Worm (Caenorhabditis elegans) whole organism, L1 larva: ENCODE data around the gene pha-1.

Source experiments
- C04F5.9 ChIP-seq: sonication (generic microtip); optimal IDR thresholded peaks from 2 replicates; lab custom pipeline; 2016; ENCODE audit warnings: missing genetic modification characterization, missing compliant biosample characterization
- C34B4.2 ChIP-seq: sonication (generic microtip); optimal IDR thresholded peaks from 2 replicates; lab custom pipeline; 2017; ENCODE audit warnings: mild to moderate bottlenecking, missing genetic modification characterization, missing compliant biosample characterization
- Y116A8C.19 ChIP-seq: sonication (generic microtip); optimal IDR thresholded peaks from 2 replicates; lab custom pipeline; 2016; ENCODE audit warnings: missing compliant biosample characterization, missing genetic modification characterization, borderline replicate concordance
- alr-1 ChIP-seq: fragments of 200-800 bp; sonication (Bioruptor generic); optimal IDR thresholded peaks from 2 replicates; lab custom pipeline; 2018; ENCODE audit warnings: borderline replicate concordance, mild to moderate bottlenecking, missing genetic modification characterization, missing compliant biosample characterization
- aly-2 ChIP-seq: fragments of 150-350 bp; optimal IDR thresholded peaks from 2 replicates; lab custom pipeline; 2014; ENCODE audit warnings: missing biosample characterization, missing genetic modification characterization
- ceh-63 ChIP-seq: fragments of 200-800 bp; sonication (Bioruptor generic); optimal IDR thresholded peaks from 2 replicates; lab custom pipeline; 2018; ENCODE audit warnings: mild to moderate bottlenecking, missing genetic modification characterization, missing compliant biosample characterization
- ceh-8 ChIP-seq: fragments of 200-800 bp; sonication (Bioruptor generic); optimal IDR thresholded peaks from 2 replicates; lab custom pipeline; 2018; ENCODE audit warnings: mild to moderate bottlenecking, missing genetic modification characterization, moderate library complexity, missing compliant biosample characterization
- ceh-88 ChIP-seq: fragments of 200-800 bp; sonication (Bioruptor generic); IDR thresholded peaks from 2 replicates; pipeline ENCODE4 v1.3.6; 2022; ENCODE audit warnings: missing genetic modification characterization, missing compliant biosample characterization
- ceh-90 ChIP-seq: sonication (generic microtip); optimal IDR thresholded peaks from 2 replicates; lab custom pipeline; 2016; ENCODE audit warnings: missing genetic modification characterization, missing compliant biosample characterization
- dsc-1 ChIP-seq: sonication (generic microtip); optimal IDR thresholded peaks from 2 replicates; lab custom pipeline; 2016; ENCODE audit warnings: mild to moderate bottlenecking, missing genetic modification characterization, missing compliant biosample characterization
- efl-3 ChIP-seq: fragments of 200-800 bp; sonication (Bioruptor generic); optimal IDR thresholded peaks from 2 replicates; lab custom pipeline; 2018; ENCODE audit warnings: mild to moderate bottlenecking, missing genetic modification characterization, missing compliant biosample characterization
- egl-13 ChIP-seq: sonication (generic microtip); optimal IDR thresholded peaks from 2 replicates; lab custom pipeline; 2016; ENCODE audit warnings: missing genotype, missing genetic modification reagents, missing genetic modification characterization, missing compliant biosample characterization
- egl-27 ChIP-seq, 2 experiments: fragments of 150-350 bp in 1 of 2; sonication (generic microtip); optimal IDR thresholded peaks; 3 replicates each; lab custom pipeline; 2017 to 2018; ENCODE audit warnings: missing biosample characterization in 2 of 2, missing genetic modification characterization in 2 of 2, missing genetic modification reagents in 2 of 2
- elt-2 ChIP-seq: sonication (generic microtip); optimal IDR thresholded peaks from 2 replicates; lab custom pipeline; 2016; ENCODE audit warnings: missing genetic modification characterization, mild to moderate bottlenecking, inconsistent platforms, missing compliant biosample characterization, missing genetic modification reagents
- elt-3 ChIP-seq, 6 experiments: fragments of 150-350 bp in 1 of 6; sonication (generic microtip); optimal IDR thresholded peaks; 2 replicates each; lab custom pipeline; 2017 to 2018; ENCODE audit warnings: missing biosample characterization in 6 of 6, missing genetic modification characterization in 6 of 6, inconsistent platforms in 1 of 6
- ets-5 ChIP-seq: fragments of 200-800 bp; sonication (Bioruptor generic); IDR thresholded peaks from 2 replicates; pipeline ENCODE4 v1.3.6; 2022; ENCODE audit warnings: missing genetic modification characterization, missing compliant biosample characterization
- fkh-10 ChIP-seq: sonication (generic microtip); optimal IDR thresholded peaks from 2 replicates; lab custom pipeline; 2017; ENCODE audit warnings: missing biosample characterization, missing genetic modification reagents, missing genetic modification characterization
- fkh-4 ChIP-seq: sonication (generic microtip); optimal IDR thresholded peaks from 2 replicates; lab custom pipeline; 2016; ENCODE audit warnings: missing compliant biosample characterization, missing genetic modification characterization, borderline replicate concordance
- grh-1 ChIP-seq: fragments of 200-800 bp; sonication (Bioruptor generic); IDR thresholded peaks from 2 replicates; pipeline ENCODE4 v1.3.6; 2022; ENCODE audit warnings: missing genetic modification reagents, missing genetic modification characterization, missing compliant biosample characterization
- hlh-17 ChIP-seq: fragments of 200-800 bp; sonication (Bioruptor generic); optimal IDR thresholded peaks from 2 replicates; lab custom pipeline; 2018; ENCODE audit warnings: missing genetic modification characterization, mild to moderate bottlenecking, missing compliant biosample characterization, moderate library complexity, borderline replicate concordance
- hpl-2 ChIP-seq: fragments of 150-350 bp; optimal IDR thresholded peaks from 2 replicates; lab custom pipeline; 2014; ENCODE audit warnings: missing biosample characterization, missing genetic modification reagents, missing genetic modification characterization
- irx-1 ChIP-seq: sonication (generic microtip); optimal IDR thresholded peaks from 2 replicates; lab custom pipeline; 2016; ENCODE audit warnings: missing genetic modification characterization, missing compliant biosample characterization
- isw-1 ChIP-seq: fragments of 200-800 bp; sonication (Bioruptor generic); IDR thresholded peaks from 2 replicates; pipeline ENCODE4 v1.3.6; 2022; ENCODE audit warnings: missing genetic modification characterization, missing compliant biosample characterization
- lin-13 ChIP-seq: fragments of 150-350 bp; optimal IDR thresholded peaks from 2 replicates; lab custom pipeline; 2014; ENCODE audit warnings: missing biosample characterization, missing genetic modification reagents, missing genetic modification characterization
- lin-14 ChIP-seq: fragments of 200-800 bp; sonication (Bioruptor generic); optimal IDR thresholded peaks from 2 replicates; lab custom pipeline; 2018; ENCODE audit warnings: mild to moderate bottlenecking, missing genetic modification characterization, moderate library complexity, missing compliant biosample characterization
- nhr-12 ChIP-seq: sonication (generic microtip); optimal IDR thresholded peaks from 2 replicates; lab custom pipeline; 2017; ENCODE audit warnings: missing biosample characterization, missing genetic modification characterization
- nhr-19 ChIP-seq: fragments of 200-800 bp; sonication (Bioruptor generic); conservative IDR thresholded peaks from 2 replicates; pipeline ENCODE4 v1.3.6; 2022; ENCODE audit warnings: missing genetic modification characterization, missing compliant biosample characterization
- nhr-20 ChIP-seq: sonication (generic microtip); optimal IDR thresholded peaks from 2 replicates; lab custom pipeline; 2016; ENCODE audit warnings: mild to moderate bottlenecking, missing genetic modification characterization, missing compliant biosample characterization
- nhr-28 ChIP-seq: fragments of 150-350 bp; optimal IDR thresholded peaks from 2 replicates; lab custom pipeline; 2014; ENCODE audit warnings: missing biosample characterization, missing genetic modification characterization
- nhr-47 ChIP-seq: sonication (generic microtip); optimal IDR thresholded peaks from 2 replicates; lab custom pipeline; 2016; ENCODE audit warnings: mild to moderate bottlenecking, missing genetic modification characterization, moderate library complexity, missing compliant biosample characterization
- nhr-71 ChIP-seq: sonication (generic microtip); optimal IDR thresholded peaks from 2 replicates; lab custom pipeline; 2016; ENCODE audit warnings: mild to moderate bottlenecking, missing genetic modification characterization, moderate library complexity, missing compliant biosample characterization
- nhr-76 ChIP-seq: sonication (generic microtip); optimal IDR thresholded peaks from 2 replicates; lab custom pipeline; 2017; ENCODE audit warnings: missing biosample characterization, missing genetic modification characterization
- nhr-77 ChIP-seq: fragments of 150-350 bp; optimal IDR thresholded peaks from 2 replicates; lab custom pipeline; 2014; ENCODE audit warnings: missing biosample characterization, missing genetic modification characterization
- nhr-84 ChIP-seq: sonication (generic microtip); optimal IDR thresholded peaks from 2 replicates; lab custom pipeline; 2017; ENCODE audit warnings: missing biosample characterization, missing genetic modification characterization
- nhr-85 ChIP-seq: sonication (generic microtip); peaks from one replicate; lab custom pipeline; 2016; ENCODE audit warnings: missing genetic modification characterization, inconsistent platforms, missing compliant biosample characterization
- pax-3 ChIP-seq: fragments of 200-800 bp; sonication (Bioruptor generic); optimal IDR thresholded peaks from 2 replicates; lab custom pipeline; 2018; ENCODE audit warnings: mild to moderate bottlenecking, missing genetic modification characterization, moderate library complexity, missing compliant biosample characterization
- pqm-1 ChIP-seq: sonication (generic microtip); optimal IDR thresholded peaks from 3 replicates; lab custom pipeline; 2017; ENCODE audit warnings: missing biosample characterization, missing genetic modification characterization
- snpc-4 ChIP-seq: fragments of 150-350 bp; optimal IDR thresholded peaks from 2 replicates; lab custom pipeline; 2014; ENCODE audit warnings: missing biosample characterization, missing genetic modification characterization
- snu-23 ChIP-seq: sonication (generic microtip); optimal IDR thresholded peaks from 2 replicates; lab custom pipeline; 2016; ENCODE audit warnings: missing genetic modification characterization, missing compliant biosample characterization
- sptf-1 ChIP-seq: fragments of 150-350 bp; optimal IDR thresholded peaks from 2 replicates; lab custom pipeline; 2014; ENCODE audit warnings: missing biosample characterization, missing genetic modification characterization
- sup-37 ChIP-seq: fragments of 200-800 bp; sonication (Bioruptor generic); optimal IDR thresholded peaks from 2 replicates; lab custom pipeline; 2018; ENCODE audit warnings: mild to moderate bottlenecking, missing genetic modification characterization, missing compliant biosample characterization
- swsn-7 ChIP-seq: sonication (generic microtip); optimal IDR thresholded peaks from 2 replicates; lab custom pipeline; 2016; ENCODE audit warnings: missing genetic modification characterization, missing compliant biosample characterization
- tbx-2 ChIP-seq: sonication (generic microtip); optimal IDR thresholded peaks from 2 replicates; lab custom pipeline; 2016; ENCODE audit warnings: missing genetic modification characterization, missing compliant biosample characterization
- tlp-1 ChIP-seq: fragments of 150-350 bp; optimal IDR thresholded peaks from 2 replicates; lab custom pipeline; 2014; ENCODE audit warnings: missing biosample characterization, missing genetic modification characterization
- unc-130 ChIP-seq: fragments of 150-350 bp; optimal IDR thresholded peaks from 2 replicates; lab custom pipeline; 2017; ENCODE audit warnings: missing biosample characterization, missing genetic modification characterization, inconsistent platforms
- unc-62 ChIP-seq: fragments of 150-350 bp; optimal IDR thresholded peaks from 2 replicates; lab custom pipeline; 2014; ENCODE audit warnings: missing biosample characterization, missing genetic modification reagents, missing genetic modification characterization
- zag-1 ChIP-seq: fragments of 150-350 bp; optimal IDR thresholded peaks from 2 replicates; lab custom pipeline; 2014; ENCODE audit warnings: missing biosample characterization, missing genetic modification characterization
- ztf-4 ChIP-seq: fragments of 150-350 bp; optimal IDR thresholded peaks from 2 replicates; lab custom pipeline; 2014; ENCODE audit warnings: missing biosample characterization, missing genetic modification characterization

The pha-1 gene

ce11 chrIII:11119176-11119853 is 12.3 kb upstream of the pha-1 start, which contains the start of the genes sup-35 and Y48A6C.4 (continued):
- TF ChIP-seq tbx-2 (tag; lab: Kevin White, UChicago) (peak; percentile 92), swsn-7 (tag; lab: Kevin White, UChicago) (peak; percentile 90), ceh-90 (tag; lab: Kevin White, UChicago) (peak; percentile 80), nhr-71 (peak; percentile 96), hlh-17 (GFP tag; lab: Kevin White, UChicago) (no peak), sup-37 (peak; percentile 42), Y116A8C.19 (tag; lab: Kevin White, UChicago) (peak; percentile 76), isw-1 (peak; percentile 82), egl-13 (tag; lab: Kevin White, UChicago) (peak; percentile 91), lin-14 (GFP tag; lab: Kevin White, UChicago) (peak; percentile 90), C34B4.2 (tag; lab: Kevin White, UChicago) (no peak), grh-1 (no peak), fkh-10 (peak; percentile 30), fkh-4 (tag; lab: Kevin White, UChicago) (peak; percentile 85), snpc-4 (tag; lab: Kevin White, UChicago) (peak; percentile 78), zag-1 (tag; lab: Kevin White, UChicago) (no peak), dsc-1 (peak; percentile 86), ets-5 (GFP tag; lab: Robert Waterston, UW) (no peak), nhr-47 (peak; percentile 94), nhr-20 (peak; percentile 94), hpl-2 (GFP tag; lab: Kevin White, UChicago) (no peak), pqm-1 (no peak), aly-2 (tag; lab: Kevin White, UChicago) (peak; percentile 71), pax-3 (peak; percentile 95), nhr-77 (tag; lab: Kevin White, UChicago) (peak; percentile 82), alr-1 (no peak), ceh-63 (peak; percentile 87), nhr-28 (no peak), unc-130 (peak; percentile 95), nhr-84 (tag; lab: Kevin White, UChicago) (no peak), elt-2 (peak; percentile 40), elt-3 (tag; optimal IDR thresholded peaks at IDR 0.05; lab: Kevin White, UChicago) (peak in 2 of 6 experiments; percentile 47 to 56), sptf-1 (no peak), efl-3 (peak; percentile 63), egl-27 (tag; optimal IDR thresholded peaks at IDR 0.05; lab: Kevin White, UChicago) (no peak), ceh-8 (GFP tag; lab: Kevin White, UChicago) (no peak), tlp-1 (tag; lab: Kevin White, UChicago) (no peak), nhr-76 (tag; lab: Kevin White, UChicago) (no peak), unc-62 (GFP tag; lab: Kevin White, UChicago) (no peak), irx-1 (peak; percentile 53), nhr-85 (tag; lab: Kevin White, UChicago) (peak; percentile 93), nhr-19 (GFP tag; lab: Robert Waterston, UW) (peak; percentile 78), ztf-4 (tag; lab: Kevin White, UChicago) (no peak), snu-23 (GFP tag; lab: Kevin White, UChicago) (peak; percentile 96), lin-13 (GFP tag; lab: Kevin White, UChicago) (peak; percentile 87), nhr-12 (tag; lab: Kevin White, UChicago) (no peak), C04F5.9 (peak; percentile 76), ceh-88 (GFP tag; lab: Robert Waterston, UW) (peak; percentile 76)
